Fruit fly (Drosophila melanogaster) whole organism, embryonic: ENCODE results near the gene CG34179.

Source experiments
- CG10274 ChIP-seq: fragments of 200-800 bp; sonication (Bioruptor generic); optimal IDR thresholded peaks from 3 replicates; lab custom pipeline; 2017; ENCODE audit warnings: missing biosample characterization, mild to moderate bottlenecking, missing genetic modification characterization
- CG10431 ChIP-seq: fragments of 200-800 bp; sonication (Bioruptor generic); optimal IDR thresholded peaks from 3 replicates; lab custom pipeline; 2018; ENCODE audit warnings: missing biosample characterization, mild to moderate bottlenecking, missing genetic modification characterization
- CG12155 ChIP-seq: fragments of 200-800 bp; sonication (Bioruptor generic); optimal IDR thresholded peaks from 3 replicates; lab custom pipeline; 2016; ENCODE audit warnings: missing biosample characterization, missing genetic modification characterization
- CG12744 ChIP-seq: fragments of 200-800 bp; sonication (Bioruptor generic); optimal IDR thresholded peaks from 2 replicates; lab custom pipeline; 2016; ENCODE audit warnings: missing biosample characterization, missing genetic modification characterization
- CG13894 ChIP-seq: fragments of 200-800 bp; sonication (Bioruptor generic); optimal IDR thresholded peaks from 3 replicates; lab custom pipeline; 2018; ENCODE audit warnings: missing biosample characterization, mild to moderate bottlenecking, missing genetic modification characterization, moderate library complexity
- CG14710 ChIP-seq: fragments of 200-800 bp; sonication (Bioruptor generic); optimal IDR thresholded peaks from 3 replicates; lab custom pipeline; 2019; ENCODE audit warnings: missing biosample characterization, mild to moderate bottlenecking, missing genetic modification characterization, moderate library complexity
- CG17802 ChIP-seq: fragments of 200-800 bp; sonication (Bioruptor generic); optimal IDR thresholded peaks from 2 replicates; lab custom pipeline; 2018; ENCODE audit warnings: missing biosample characterization, mild to moderate bottlenecking, missing genetic modification characterization, moderate library complexity
- CG18476 ChIP-seq: fragments of 200-800 bp; sonication (Bioruptor generic); optimal IDR thresholded peaks from 2 replicates; lab custom pipeline; 2016; ENCODE audit warnings: missing biosample characterization, mild to moderate bottlenecking, missing genetic modification characterization
- CG18599 ChIP-seq: fragments of 200-800 bp; sonication (Bioruptor generic); optimal IDR thresholded peaks from 3 replicates; lab custom pipeline; 2017; ENCODE audit warnings: missing biosample characterization, missing genetic modification characterization, mild to moderate bottlenecking, moderate library complexity, missing genetic modification reagents
- CG18764 ChIP-seq: fragments of 200-800 bp; sonication (Bioruptor generic); optimal IDR thresholded peaks from 3 replicates; lab custom pipeline; 2016; ENCODE audit warnings: missing biosample characterization, missing genetic modification characterization
- CG2129 ChIP-seq: fragments of 200-800 bp; sonication (Bioruptor generic); IDR thresholded peaks from 2 replicates; pipeline ENCODE4 v1.3.6; 2022; ENCODE audit warnings: missing biosample characterization, missing genetic modification characterization; ENCODE audit not compliant: partially characterized antibody
- CG32532 ChIP-seq: fragments of 200-800 bp; sonication (Bioruptor generic); IDR thresholded peaks from 2 replicates; pipeline ENCODE4 v1.3.6; 2022; ENCODE audit warnings: missing biosample characterization, missing genetic modification characterization
- CG5953 ChIP-seq: fragments of 200-800 bp; sonication (Bioruptor generic); IDR thresholded peaks from 2 replicates; pipeline ENCODE4 v1.3.6; 2022; ENCODE audit warnings: missing biosample characterization, missing genetic modification characterization
- CG6813 ChIP-seq: fragments of 200-800 bp; sonication (Bioruptor generic); optimal IDR thresholded peaks from 2 replicates; lab custom pipeline; 2017; ENCODE audit warnings: missing biosample characterization, missing genetic modification characterization, mild to moderate bottlenecking, moderate library complexity, missing genetic modification reagents
- CG7987 ChIP-seq: fragments of 200-800 bp; sonication (Bioruptor generic); optimal IDR thresholded peaks from 2 replicates; lab custom pipeline; 2018; ENCODE audit warnings: missing biosample characterization, mild to moderate bottlenecking, missing genetic modification characterization, moderate library complexity
- CG9437 ChIP-seq: fragments of 200-800 bp; sonication (Bioruptor generic); optimal IDR thresholded peaks from 2 replicates; lab custom pipeline; 2018; ENCODE audit warnings: missing biosample characterization, mild to moderate bottlenecking, missing genetic modification characterization
- CG9727 ChIP-seq: fragments of 200-800 bp; sonication (Bioruptor generic); optimal IDR thresholded peaks from 3 replicates; lab custom pipeline; 2017; ENCODE audit warnings: missing biosample characterization, mild to moderate bottlenecking, missing genetic modification characterization
- CTCF ChIP-seq: fragments of 200-800 bp; sonication (Bioruptor generic); optimal IDR thresholded peaks from 2 replicates; lab custom pipeline; 2017; ENCODE audit warnings: missing biosample characterization, mild to moderate bottlenecking, missing genetic modification characterization, moderate library complexity
- E2f1 ChIP-seq: fragments of 200-800 bp; sonication (Bioruptor generic); IDR thresholded peaks from 2 replicates; pipeline ENCODE4 v1.3.6; 2022; ENCODE audit warnings: missing biosample characterization, missing genetic modification characterization
- Hand ChIP-seq: fragments of 200-800 bp; sonication (Bioruptor generic); optimal IDR thresholded peaks from 2 replicates; lab custom pipeline; 2017; ENCODE audit warnings: mild to moderate bottlenecking, missing biosample characterization, missing genetic modification reagents, missing genetic modification characterization
- Neu2 ChIP-seq: fragments of 200-800 bp; sonication (Bioruptor generic); optimal IDR thresholded peaks from 3 replicates; lab custom pipeline; 2016; ENCODE audit warnings: missing biosample characterization, missing genetic modification characterization, borderline replicate concordance
- Opbp ChIP-seq: fragments of 200-800 bp; sonication (Bioruptor generic); IDR thresholded peaks from 3 replicates; pipeline ENCODE4 v1.3.6; 2022; ENCODE audit warnings: missing biosample characterization, missing genetic modification characterization; ENCODE audit not compliant: partially characterized antibody
- Pdp1 ChIP-seq, 2 experiments: fragments of 200-800 bp; sonication (Bioruptor generic); optimal IDR thresholded peaks; 3 replicates each; lab custom pipeline; 2016; ENCODE audit warnings: missing biosample characterization in 2 of 2, missing genetic modification characterization in 2 of 2, mild to moderate bottlenecking in 1 of 2, moderate library complexity in 1 of 2
- Ravus ChIP-seq: fragments of 200-800 bp; sonication (Bioruptor generic); IDR thresholded peaks from 2 replicates; pipeline ENCODE4 v1.3.6; 2022; ENCODE audit warnings: missing biosample characterization, missing genetic modification characterization
- Rfx ChIP-seq: fragments of 200-800 bp; sonication (Bioruptor generic); IDR thresholded peaks from 2 replicates; pipeline ENCODE4 v1.3.6; 2022; ENCODE audit warnings: missing biosample characterization, missing genetic modification characterization
- Sox102F ChIP-seq: fragments of 200-800 bp; sonication (Bioruptor generic); optimal IDR thresholded peaks from 2 replicates; lab custom pipeline; 2018; ENCODE audit warnings: missing biosample characterization, mild to moderate bottlenecking, missing genetic modification characterization, moderate library complexity
- cas ChIP-seq: fragments of 200-800 bp; sonication (Bioruptor generic); IDR thresholded peaks from 2 replicates; pipeline ENCODE4 v1.3.6; 2022; ENCODE audit warnings: missing biosample characterization, missing genetic modification characterization
- chinmo ChIP-seq: fragments of 200-800 bp; sonication (Bioruptor generic); IDR thresholded peaks from 4 replicates; pipeline ENCODE4 v1.3.6; 2022; ENCODE audit warnings: missing biosample characterization, missing genetic modification characterization; ENCODE audit not compliant: partially characterized antibody
- crc ChIP-seq: fragments of 200-800 bp; sonication (Bioruptor generic); optimal IDR thresholded peaks from 2 replicates; lab custom pipeline; 2016; ENCODE audit warnings: missing biosample characterization, missing genetic modification characterization
- dati ChIP-seq: fragments of 200-800 bp; sonication (Bioruptor generic); IDR thresholded peaks from 2 replicates; pipeline ENCODE4 v1.3.6; 2022; ENCODE audit warnings: missing biosample characterization, missing genetic modification characterization
- dmrt11E ChIP-seq: fragments of 200-800 bp; sonication (Bioruptor generic); optimal IDR thresholded peaks from 3 replicates; lab custom pipeline; 2018; ENCODE audit warnings: missing biosample characterization, mild to moderate bottlenecking, missing genetic modification characterization, moderate library complexity
- emc ChIP-seq: fragments of 200-800 bp; sonication (Bioruptor generic); optimal IDR thresholded peaks from 2 replicates; lab custom pipeline; 2016; ENCODE audit warnings: missing biosample characterization, missing genetic modification characterization
- ewg ChIP-seq: fragments of 200-800 bp; sonication (Bioruptor generic); optimal IDR thresholded peaks from 3 replicates; lab custom pipeline; 2017; ENCODE audit warnings: mild to moderate bottlenecking, missing biosample characterization, missing genetic modification reagents, missing genetic modification characterization
- gro ChIP-seq: fragments of 200-800 bp; sonication (Bioruptor generic); optimal IDR thresholded peaks from 2 replicates; lab custom pipeline; 2016; ENCODE audit warnings: missing biosample characterization, missing genetic modification characterization
- inv ChIP-seq: fragments of 200-800 bp; sonication (Bioruptor generic); IDR thresholded peaks from 2 replicates; pipeline ENCODE4 v1.3.6; 2022; ENCODE audit warnings: missing biosample characterization, missing genetic modification characterization; ENCODE audit not compliant: partially characterized antibody
- lab ChIP-seq: fragments of 200-800 bp; sonication (Bioruptor generic); optimal IDR thresholded peaks from 3 replicates; lab custom pipeline; 2017; ENCODE audit warnings: missing biosample characterization, missing genetic modification characterization, mild to moderate bottlenecking, moderate library complexity, missing genetic modification reagents
- lbe ChIP-seq: fragments of 200-800 bp; sonication (Bioruptor generic); optimal IDR thresholded peaks from 2 replicates; lab custom pipeline; 2016; ENCODE audit warnings: missing biosample characterization, mild to moderate bottlenecking, missing genetic modification characterization
- lmd ChIP-seq: fragments of 200-800 bp; sonication (Bioruptor generic); IDR thresholded peaks from 2 replicates; pipeline ENCODE4 v1.3.6; 2022; ENCODE audit warnings: missing biosample characterization, missing genetic modification characterization
- maf-S ChIP-seq: fragments of 200-800 bp; sonication (Bioruptor generic); optimal IDR thresholded peaks from 2 replicates; lab custom pipeline; 2016; ENCODE audit warnings: missing biosample characterization, missing genetic modification characterization
- pan ChIP-seq, 4 experiments: fragments of >200 bp in 3 of 4; fragments of 200-800 bp in 1 of 4; sonication (Bioruptor generic) in 1 of 4; optimal IDR thresholded peaks in 3 of 4; IDR thresholded peaks in 1 of 4; 2 replicates each; pipeline versions ENCODE4 v1.3.6 to Lab custom; 2017 to 2022; ENCODE audit warnings: missing biosample characterization in 2 of 4, missing genetic modification characterization in 2 of 4, mixed read lengths in 1 of 4
- pzg ChIP-seq: fragments of 200-800 bp; sonication (Bioruptor generic); optimal IDR thresholded peaks from 3 replicates; lab custom pipeline; 2018; ENCODE audit warnings: missing biosample characterization, mild to moderate bottlenecking, missing genetic modification characterization, moderate library complexity
- sens ChIP-seq: fragments of 200-800 bp; sonication (Bioruptor generic); peaks from one replicate; lab custom pipeline; 2016; ENCODE audit warnings: missing biosample characterization, missing genetic modification characterization
- sob ChIP-seq: fragments of 200-800 bp; sonication (Bioruptor generic); IDR thresholded peaks from 2 replicates; pipeline ENCODE4 v1.3.6; 2022; ENCODE audit warnings: missing biosample characterization, missing genetic modification characterization
- ssp ChIP-seq: fragments of 200-800 bp; sonication (Bioruptor generic); IDR thresholded peaks from 2 replicates; pipeline ENCODE4 v1.3.6; 2022; ENCODE audit warnings: missing biosample characterization, missing genetic modification characterization
- tna ChIP-seq: fragments of 200-800 bp; sonication (Bioruptor generic); IDR thresholded peaks from 2 replicates; pipeline ENCODE4 v1.3.6; 2022; ENCODE audit warnings: missing biosample characterization, missing genetic modification characterization; ENCODE audit not compliant: partially characterized antibody
- trh ChIP-seq: fragments of 200-800 bp; sonication (Bioruptor generic); optimal IDR thresholded peaks from 2 replicates; lab custom pipeline; 2016; ENCODE audit warnings: missing biosample characterization, missing genetic modification characterization
- zen2 ChIP-seq: fragments of 200-800 bp; sonication (Bioruptor generic); IDR thresholded peaks from 3 replicates; pipeline ENCODE4 v1.3.6; 2022; ENCODE audit warnings: missing biosample characterization, missing genetic modification characterization; ENCODE audit not compliant: partially characterized antibody
- zfh2 ChIP-seq: fragments of 200-800 bp; sonication (Bioruptor generic); optimal IDR thresholded peaks from 2 replicates; lab custom pipeline; 2016; ENCODE audit warnings: missing biosample characterization, missing genetic modification characterization

Gene CG34179

dm6 chr2L:6062382-6063082 lies 14.0 kb upstream of the CG34179 start, which contains the start of the genes ND-51 and CG13994 (continued):
- TF ChIP-seq inv (GFP tag; lab: Robert Waterston, UW) (no peak), CG10431 (no peak), zen2 (GFP tag; lab: Robert Waterston, UW) (no peak), Ravus (peak; percentile 33), CG7987 (peak; percentile 20), CG9727 (peak; percentile 83), crc (GFP tag; lab: Kevin White, UChicago) (peak; percentile 71), tna (no peak), CG14710 (tag; lab: Kevin White, UChicago) (peak; percentile 91), CG18599 (peak; percentile 86), sens (GFP tag; lab: Kevin White, UChicago) (peak; percentile 99), CG17802 (tag; lab: Kevin White, UChicago) (peak; percentile 100), CG13894 (peak; percentile 78), CG5953 (GFP tag; lab: Robert Waterston, UW) (peak; percentile 63; the same call in 1 of the 2 replicates), trh (peak; percentile 54), CG18764 (GFP tag; lab: Kevin White, UChicago) (peak; percentile 70), zfh2 (GFP tag; lab: Kevin White, UChicago) (peak; percentile 79), Pdp1 (GFP tag; optimal IDR thresholded peaks at IDR 0.05; lab: Kevin White, UChicago) (peak; percentile 90 to 94), CG32532 (GFP tag; lab: Robert Waterston, UW) (peak; percentile 87), cas (GFP tag; lab: Robert Waterston, UW) (peak; percentile 80), lab (GFP tag; lab: Kevin White, UChicago) (peak; percentile 87), chinmo (GFP tag; lab: Robert Waterston, UW) (no peak), sob (GFP tag; lab: Robert Waterston, UW) (peak; percentile 91), CG12155 (GFP tag; lab: Kevin White, UChicago) (peak; percentile 81), ssp (GFP tag; lab: Robert Waterston, UW) (peak; percentile 94), maf-S (peak; percentile 83), CG18476 (GFP tag; lab: Kevin White, UChicago) (peak; percentile 71), emc (GFP tag; lab: Kevin White, UChicago) (peak; percentile 60), CG12744 (GFP tag; lab: Kevin White, UChicago) (peak; percentile 76), Sox102F (GFP tag; lab: Kevin White, UChicago) (peak; percentile 83), lbe (no peak), CG2129 (GFP tag; lab: Robert Waterston, UW) (0 out of 2 replicates have a peak, but pooled peaks have one; percentile 11), CTCF (GFP tag; lab: Kevin White, UChicago) (no peak), Rfx (GFP tag; lab: Robert Waterston, UW) (peak; percentile 88), ewg (peak; percentile 87), Neu2 (GFP tag; lab: Kevin White, UChicago) (peak; percentile 1), dmrt11E (tag; lab: Kevin White, UChicago) (peak; percentile 71), CG9437 (peak; percentile 55), pzg (peak; percentile 81), pan (optimal IDR thresholded peaks at IDR 0.05; lab: Kevin White, UChicago) (no peak), pan (GFP tag; optimal IDR thresholded peaks at IDR 0.05 in 1 of 2, IDR thresholded peaks at IDR 0.05 in 1 of 2) (peak in 1 of 2 experiments; percentile 85), lmd (peak; percentile 80), Hand (GFP tag; lab: Kevin White, UChicago) (no peak), CG6813 (GFP tag; lab: Kevin White, UChicago) (peak; percentile 47), Opbp (GFP tag; lab: Robert Waterston, UW) (no peak), dati (GFP tag; lab: Robert Waterston, UW) (0 out of 2 replicates have a peak, but pooled peaks have one; percentile 42), gro (peak; percentile 87), CG10274 (peak; percentile 17), E2f1 (GFP tag; lab: Robert Waterston, UW) (peak; percentile 75)
